Worm (Caenorhabditis elegans) whole organism, L2 larva: ENCODE measurements around the gene C27D9.1.
A peak's percentile ranks its signal among the peaks of the same experiment; 100 is the strongest.

Experiments used
- R02D3.7 ChIP-seq: fragments of 150-350 bp; optimal IDR thresholded peaks from 2 replicates; lab custom pipeline; 2014; ENCODE audit warnings: missing biosample characterization, missing genetic modification characterization
- Y55F3AM.14 ChIP-seq: fragments of 200-800 bp; sonication (Bioruptor generic); optimal IDR thresholded peaks from 2 replicates; lab custom pipeline; 2018; ENCODE audit warnings: mild to moderate bottlenecking, missing genetic modification characterization, missing compliant biosample characterization
- alr-1 ChIP-seq: fragments of 150-350 bp; optimal IDR thresholded peaks from 2 replicates; lab custom pipeline; 2014; ENCODE audit warnings: missing biosample characterization, missing genetic modification characterization
- aly-2 ChIP-seq: fragments of 150-350 bp; optimal IDR thresholded peaks from 2 replicates; lab custom pipeline; 2014; ENCODE audit warnings: missing biosample characterization, missing genetic modification characterization
- blmp-1 ChIP-seq: sonication (generic microtip); optimal IDR thresholded peaks from 2 replicates; lab custom pipeline; 2017; ENCODE audit warnings: missing genetic modification characterization, mild to moderate bottlenecking, missing compliant biosample characterization, antibody characterized with exemption, moderate library complexity; ENCODE audit not compliant: insufficient read depth
- ceh-16 ChIP-seq: fragments of 150-350 bp; optimal IDR thresholded peaks from 2 replicates; lab custom pipeline; 2014; ENCODE audit warnings: missing biosample characterization, missing genetic modification characterization
- ceh-82 ChIP-seq: fragments of 150-350 bp; optimal IDR thresholded peaks from 2 replicates; lab custom pipeline; 2014; ENCODE audit warnings: missing biosample characterization, missing genetic modification characterization
- crh-2 ChIP-seq: sonication (generic microtip); optimal IDR thresholded peaks from 2 replicates; lab custom pipeline; 2017; ENCODE audit warnings: missing biosample characterization, missing genetic modification characterization
- dmd-4 ChIP-seq: sonication (generic microtip); optimal IDR thresholded peaks from 2 replicates; lab custom pipeline; 2017; ENCODE audit warnings: missing biosample characterization, missing genetic modification characterization
- egl-27 ChIP-seq: sonication (generic microtip); optimal IDR thresholded peaks from 3 replicates; lab custom pipeline; 2017; ENCODE audit warnings: missing biosample characterization, missing genetic modification reagents, missing genetic modification characterization
- elt-1 ChIP-seq: fragments of 150-350 bp; optimal IDR thresholded peaks from 2 replicates; lab custom pipeline; 2014; ENCODE audit warnings: missing biosample characterization, missing genetic modification characterization
- fos-1 ChIP-seq: fragments of 150-350 bp; optimal IDR thresholded peaks from 2 replicates; lab custom pipeline; 2014; ENCODE audit warnings: missing biosample characterization, missing genetic modification characterization
- lin-11 ChIP-seq: fragments of 150-350 bp; sonication (generic microtip); optimal IDR thresholded peaks from 2 replicates; lab custom pipeline; 2014; ENCODE audit warnings: missing biosample characterization, missing genetic modification characterization, inconsistent platforms, mixed read lengths
- mab-5 ChIP-seq: fragments of 150-350 bp; optimal IDR thresholded peaks from 2 replicates; lab custom pipeline; 2014; ENCODE audit warnings: missing biosample characterization, missing genetic modification characterization
- mdl-1 ChIP-seq, 2 experiments: fragments of 150-350 bp in 1 of 2; sonication (generic microtip) in 1 of 2; optimal IDR thresholded peaks; 2 replicates each; lab custom pipeline; 2017; ENCODE audit warnings: missing biosample characterization in 2 of 2, missing genetic modification characterization in 2 of 2
- nhr-11 ChIP-seq: fragments of 150-350 bp; optimal IDR thresholded peaks from 2 replicates; lab custom pipeline; 2014; ENCODE audit warnings: missing biosample characterization, missing genetic modification characterization
- nhr-23 ChIP-seq: fragments of 150-350 bp; optimal IDR thresholded peaks from 2 replicates; lab custom pipeline; 2014; ENCODE audit warnings: missing biosample characterization, missing genetic modification reagents, missing genetic modification characterization
- nhr-237 ChIP-seq: fragments of 150-350 bp; optimal IDR thresholded peaks from 2 replicates; lab custom pipeline; 2014; ENCODE audit warnings: missing biosample characterization, missing genetic modification characterization
- nhr-77 ChIP-seq: fragments of 150-350 bp; optimal IDR thresholded peaks from 2 replicates; lab custom pipeline; 2014; ENCODE audit warnings: missing biosample characterization, missing genetic modification characterization
- sem-4 ChIP-seq: fragments of 150-350 bp; optimal IDR thresholded peaks from 2 replicates; lab custom pipeline; 2014; ENCODE audit warnings: missing biosample characterization, missing genetic modification reagents, missing genetic modification characterization
- skn-1 ChIP-seq: sonication (generic microtip); optimal IDR thresholded peaks from 2 replicates; lab custom pipeline; 2017; ENCODE audit warnings: missing biosample characterization, missing genetic modification characterization
- sma-9 ChIP-seq, 2 experiments: fragments of 150-350 bp in 1 of 2; sonication (generic microtip) in 1 of 2; optimal IDR thresholded peaks; 2 replicates each; lab custom pipeline; 2014 to 2016; ENCODE audit warnings: missing genetic modification characterization in 2 of 2, mild to moderate bottlenecking in 1 of 2, missing biosample characterization in 1 of 2, missing compliant biosample characterization in 1 of 2, missing genetic modification reagents in 1 of 2, moderate library complexity in 1 of 2
- snpc-4 ChIP-seq: fragments of 150-350 bp; optimal IDR thresholded peaks from 2 replicates; lab custom pipeline; 2014; ENCODE audit warnings: missing biosample characterization, missing genetic modification characterization
- unc-39 ChIP-seq: fragments of 150-350 bp; optimal IDR thresholded peaks from 2 replicates; lab custom pipeline; 2014; ENCODE audit warnings: missing biosample characterization, missing genetic modification characterization
- unc-55 ChIP-seq: fragments of 150-350 bp; sonication (generic microtip); optimal IDR thresholded peaks from 3 replicates; lab custom pipeline; 2014; ENCODE audit warnings: missing biosample characterization, missing genetic modification reagents, missing genetic modification characterization
- unc-62 ChIP-seq: fragments of 150-350 bp; optimal IDR thresholded peaks from 2 replicates; lab custom pipeline; 2014; ENCODE audit warnings: missing biosample characterization, missing genetic modification reagents, missing genetic modification characterization
- ztf-1 ChIP-seq: fragments of 200-800 bp; sonication (Bioruptor generic); conservative IDR thresholded peaks from 2 replicates; pipeline ENCODE4 v1.3.6; 2022; ENCODE audit warnings: missing genetic modification characterization, missing compliant biosample characterization
- ztf-11 ChIP-seq: sonication (generic microtip); optimal IDR thresholded peaks from 2 replicates; lab custom pipeline; 2017; ENCODE audit warnings: missing biosample characterization, missing genetic modification characterization
- ztf-4 ChIP-seq: fragments of 150-350 bp; optimal IDR thresholded peaks from 2 replicates; lab custom pipeline; 2014; ENCODE audit warnings: missing biosample characterization, missing genetic modification characterization

C27D9.1 gene

DNA sequence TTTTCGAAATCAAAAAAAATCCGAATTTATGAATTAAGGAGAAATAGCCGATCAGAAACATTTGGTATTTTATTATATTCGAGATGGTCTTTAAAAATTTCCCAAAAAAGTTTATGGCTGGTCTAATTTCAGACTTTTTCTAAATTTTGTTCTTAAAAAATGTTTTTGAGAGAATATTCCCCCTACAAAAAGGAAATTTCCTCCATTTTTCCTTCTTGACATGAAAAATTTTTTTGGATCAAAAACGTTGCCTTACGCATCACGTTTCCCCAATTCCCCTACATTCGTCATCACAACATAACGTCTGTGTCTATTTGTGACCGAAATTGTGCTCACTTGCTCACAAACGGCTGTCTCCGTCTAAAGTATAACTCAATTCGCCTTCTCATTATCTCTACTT is 40.1 kb downstream of the C27D9.1 start:
- TF ChIP-seq ztf-11 (tag; lab: Kevin White, UChicago) (no peak), dmd-4 (no peak), ztf-4 (tag; lab: Kevin White, UChicago) (no peak), lin-11 (no peak)

DNA sequence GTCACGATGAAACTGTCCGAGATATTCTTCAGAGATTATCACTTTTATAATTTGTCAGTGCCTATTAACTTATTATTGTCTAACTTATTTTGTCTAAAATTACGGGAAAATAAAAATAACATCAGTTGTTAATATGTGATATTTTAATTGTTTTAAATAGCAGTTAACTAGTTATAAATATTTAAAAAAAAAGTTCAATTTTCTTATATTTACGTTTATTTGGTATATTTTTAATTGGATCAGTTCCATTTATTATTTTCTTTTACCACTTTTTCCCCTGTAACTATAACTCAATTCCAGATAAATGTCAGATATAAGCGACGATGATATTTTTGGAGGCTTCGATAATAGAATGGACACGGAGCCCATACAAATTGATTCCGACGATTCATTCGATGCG is 42.2 kb downstream of the C27D9.1 start, which contains the start of gene C33F10.4:
C33F10.4 (plus strand) TSS at position 301 of the 400 bp plus-strand sequence.
- no peak for TF ChIP-seq fos-1
- TF ChIP-seq unc-62 (GFP tag; lab: Kevin White, UChicago), result no peak
- no peak for TF ChIP-seq sem-4
- no peak for TF ChIP-seq ztf-1
- TF ChIP-seq elt-1 (tag; lab: Kevin White, UChicago), result no peak
- no peak for TF ChIP-seq nhr-11 (tag; lab: Kevin White, UChicago)
- TF ChIP-seq mdl-1 (tag; optimal IDR thresholded peaks at IDR 0.05; lab: Kevin White, UChicago), result no peak
- TF ChIP-seq ztf-11 (tag; lab: Kevin White, UChicago), result no peak
- TF ChIP-seq mab-5 (tag; lab: Kevin White, UChicago), result no peak
- TF ChIP-seq ceh-82 (tag; lab: Kevin White, UChicago), result no peak
- no peak for TF ChIP-seq egl-27 (tag; lab: Kevin White, UChicago)
- no peak for TF ChIP-seq alr-1 (tag; lab: Kevin White, UChicago)
- TF ChIP-seq nhr-77 (tag; lab: Kevin White, UChicago), result no peak

DNA sequence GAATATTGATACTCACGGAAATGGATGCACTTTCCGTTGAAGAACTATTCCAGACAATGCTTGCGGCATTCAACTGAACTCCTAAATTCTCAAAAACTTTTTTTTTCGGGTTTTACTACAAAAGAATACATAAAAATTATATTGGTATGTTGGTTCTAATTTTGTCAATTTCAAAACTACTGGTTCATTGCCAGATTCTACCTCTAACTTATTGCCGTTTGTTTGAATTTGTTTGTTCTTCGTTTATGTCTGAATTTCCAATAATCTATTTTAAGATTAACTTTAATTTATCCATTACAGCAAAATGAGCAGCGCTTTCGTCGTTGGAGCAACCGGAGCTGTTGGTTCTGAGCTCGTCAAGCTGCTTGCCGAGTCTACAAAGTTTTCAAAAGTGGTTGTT is 43.9 kb downstream of the C27D9.1 start, which contains the start of gene C33F10.14:
C33F10.14 (plus strand) TSS at position 301 of the 400 bp plus-strand sequence.
- TF ChIP-seq R02D3.7 (tag; lab: Kevin White, UChicago) (no peak), dmd-4 (no peak), unc-55 (GFP tag; lab: Kevin White, UChicago) (no peak), skn-1 (tag; lab: Kevin White, UChicago) (no peak), fos-1 (no peak), blmp-1 (no peak), unc-39 (tag; lab: Kevin White, UChicago) (no peak), snpc-4 (tag; lab: Kevin White, UChicago) (no peak), nhr-11 (tag; lab: Kevin White, UChicago) (no peak), sma-9 (GFP tag; optimal IDR thresholded peaks at IDR 0.05; lab: Kevin White, UChicago) (no peak), sma-9 (tag; optimal IDR thresholded peaks at IDR 0.05; lab: Kevin White, UChicago) (no peak), nhr-23 (no peak), Y55F3AM.14 (GFP tag; lab: Kevin White, UChicago) (no peak), nhr-77 (tag; lab: Kevin White, UChicago) (no peak)

DNA sequence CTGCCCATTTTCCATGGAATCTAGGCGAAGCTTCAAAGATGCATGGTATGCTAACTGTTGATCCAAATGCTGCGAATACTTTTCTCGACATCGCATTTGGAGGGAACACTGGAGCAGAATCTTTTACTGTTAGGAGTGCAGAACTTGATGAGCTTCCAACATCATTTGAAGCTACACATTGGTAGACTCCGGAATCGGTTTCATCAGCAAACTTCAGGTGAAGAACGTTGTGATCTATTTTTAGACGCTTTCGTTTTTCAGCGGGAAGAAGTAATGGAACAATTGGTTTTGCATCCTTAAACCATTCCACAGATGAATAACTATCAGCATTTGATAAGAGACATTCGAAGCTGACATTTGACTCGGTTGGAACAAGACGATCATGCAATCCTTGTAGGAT is 47.3 kb downstream of the C27D9.1 start:
- no peak for TF ChIP-seq ceh-16 (tag; lab: Kevin White, UChicago)
- TF ChIP-seq aly-2 (tag; lab: Kevin White, UChicago), result no peak
- TF ChIP-seq nhr-237 (tag; lab: Kevin White, UChicago), result no peak

DNA sequence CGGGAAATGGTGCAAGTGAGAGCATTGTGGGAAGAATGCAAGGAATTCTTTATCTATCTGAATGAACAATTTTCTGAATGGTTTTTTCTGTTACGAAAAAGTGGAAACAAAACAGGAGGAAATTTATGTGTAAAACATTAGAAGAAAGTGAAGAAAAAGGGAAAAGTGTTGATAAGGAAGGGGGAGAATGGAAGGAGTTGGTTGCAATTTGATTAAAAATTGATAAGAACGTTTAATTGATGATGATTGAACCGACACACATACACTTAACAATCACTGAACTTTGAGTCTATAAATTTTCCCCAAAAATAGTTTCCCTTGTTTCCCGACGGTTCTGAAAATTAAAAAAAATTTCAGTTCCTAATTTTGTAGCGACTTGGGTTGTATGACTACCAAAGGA is 49.7 kb downstream of the C27D9.1 start:
- TF ChIP-seq sem-4 (no peak), ztf-4 (tag; lab: Kevin White, UChicago) (no peak), fos-1 (peak; percentile 83), crh-2 (peak; percentile 24), blmp-1 (peak; percentile 77)
